Worm (Caenorhabditis elegans) whole organism, L2 larva: ENCODE results near the gene taf-10.

ENCODE experiments used
- C34F6.9 ChIP-seq: fragments of 150-350 bp; optimal IDR thresholded peaks from 2 replicates; lab custom pipeline; 2014; ENCODE audit warnings: missing biosample characterization, missing genetic modification characterization
- R02D3.7 ChIP-seq: fragments of 150-350 bp; optimal IDR thresholded peaks from 2 replicates; lab custom pipeline; 2014; ENCODE audit warnings: missing biosample characterization, missing genetic modification characterization
- ZK546.5 ChIP-seq: sonication (generic microtip); optimal IDR thresholded peaks from 2 replicates; lab custom pipeline; 2017; ENCODE audit warnings: missing biosample characterization, missing genetic modification characterization
- aly-2 ChIP-seq: fragments of 150-350 bp; optimal IDR thresholded peaks from 2 replicates; lab custom pipeline; 2014; ENCODE audit warnings: missing biosample characterization, missing genetic modification characterization
- blmp-1 ChIP-seq: sonication (generic microtip); optimal IDR thresholded peaks from 2 replicates; lab custom pipeline; 2017; ENCODE audit warnings: missing genetic modification characterization, mild to moderate bottlenecking, missing compliant biosample characterization, antibody characterized with exemption, moderate library complexity; ENCODE audit not compliant: insufficient read depth
- ceh-16 ChIP-seq: fragments of 150-350 bp; optimal IDR thresholded peaks from 2 replicates; lab custom pipeline; 2014; ENCODE audit warnings: missing biosample characterization, missing genetic modification characterization
- crh-2 ChIP-seq: sonication (generic microtip); optimal IDR thresholded peaks from 2 replicates; lab custom pipeline; 2017; ENCODE audit warnings: missing biosample characterization, missing genetic modification characterization
- egl-27 ChIP-seq: sonication (generic microtip); optimal IDR thresholded peaks from 3 replicates; lab custom pipeline; 2017; ENCODE audit warnings: missing biosample characterization, missing genetic modification reagents, missing genetic modification characterization
- elt-1 ChIP-seq: fragments of 150-350 bp; optimal IDR thresholded peaks from 2 replicates; lab custom pipeline; 2014; ENCODE audit warnings: missing biosample characterization, missing genetic modification characterization
- elt-3 ChIP-seq: sonication (generic microtip); optimal IDR thresholded peaks from 2 replicates; lab custom pipeline; 2017; ENCODE audit warnings: missing biosample characterization, missing genetic modification characterization
- fos-1 ChIP-seq: fragments of 150-350 bp; optimal IDR thresholded peaks from 2 replicates; lab custom pipeline; 2014; ENCODE audit warnings: missing biosample characterization, missing genetic modification characterization
- gmeb-1 ChIP-seq: fragments of 150-350 bp; optimal IDR thresholded peaks from 2 replicates; lab custom pipeline; 2014; ENCODE audit warnings: missing biosample characterization, missing genetic modification characterization
- lin-11 ChIP-seq: fragments of 150-350 bp; sonication (generic microtip); optimal IDR thresholded peaks from 2 replicates; lab custom pipeline; 2014; ENCODE audit warnings: missing biosample characterization, missing genetic modification characterization, inconsistent platforms, mixed read lengths
- lin-13 ChIP-seq: fragments of 150-350 bp; optimal IDR thresholded peaks from 2 replicates; lab custom pipeline; 2014; ENCODE audit warnings: missing biosample characterization, missing genetic modification reagents, missing genetic modification characterization
- lin-39 ChIP-seq: fragments of 150-350 bp; optimal IDR thresholded peaks from 2 replicates; lab custom pipeline; 2014; ENCODE audit warnings: missing biosample characterization, missing genetic modification reagents, missing genetic modification characterization
- lsy-2 ChIP-seq, 2 experiments: fragments of 150-350 bp in 1 of 2; sonication (generic microtip) in 1 of 2; optimal IDR thresholded peaks; 2 replicates each; lab custom pipeline; 2014 to 2017; ENCODE audit warnings: missing biosample characterization in 2 of 2, missing genetic modification characterization in 2 of 2
- mbf-1 ChIP-seq: sonication (generic microtip); optimal IDR thresholded peaks from 2 replicates; lab custom pipeline; 2017; ENCODE audit warnings: missing biosample characterization, missing genetic modification characterization
- mdl-1 ChIP-seq, 2 experiments: fragments of 150-350 bp in 1 of 2; sonication (generic microtip) in 1 of 2; optimal IDR thresholded peaks; 2 replicates each; lab custom pipeline; 2017; ENCODE audit warnings: missing biosample characterization in 2 of 2, missing genetic modification characterization in 2 of 2
- nhr-10 ChIP-seq: sonication (generic microtip); optimal IDR thresholded peaks from 2 replicates; lab custom pipeline; 2017; ENCODE audit warnings: missing biosample characterization, missing genetic modification characterization
- nhr-11 ChIP-seq: fragments of 150-350 bp; optimal IDR thresholded peaks from 2 replicates; lab custom pipeline; 2014; ENCODE audit warnings: missing biosample characterization, missing genetic modification characterization
- nhr-12 ChIP-seq: fragments of 150-350 bp; optimal IDR thresholded peaks from 2 replicates; lab custom pipeline; 2014; ENCODE audit warnings: missing biosample characterization, missing genetic modification characterization
- nhr-21 ChIP-seq: fragments of 150-350 bp; optimal IDR thresholded peaks from 2 replicates; lab custom pipeline; 2014; ENCODE audit warnings: missing biosample characterization, missing genetic modification characterization
- nhr-23 ChIP-seq: fragments of 150-350 bp; optimal IDR thresholded peaks from 2 replicates; lab custom pipeline; 2014; ENCODE audit warnings: missing biosample characterization, missing genetic modification reagents, missing genetic modification characterization
- nhr-25 ChIP-seq: fragments of 150-350 bp; sonication (generic microtip); optimal IDR thresholded peaks from 3 replicates; lab custom pipeline; 2014; ENCODE audit warnings: missing biosample characterization, missing genetic modification characterization
- nhr-6 ChIP-seq: fragments of 150-350 bp; optimal IDR thresholded peaks from 2 replicates; lab custom pipeline; 2014; ENCODE audit warnings: missing biosample characterization, missing genetic modification characterization
- peb-1 ChIP-seq: fragments of 150-350 bp; optimal IDR thresholded peaks from 2 replicates; lab custom pipeline; 2014; ENCODE audit warnings: missing biosample characterization, missing genetic modification characterization
- skn-1 ChIP-seq: sonication (generic microtip); optimal IDR thresholded peaks from 2 replicates; lab custom pipeline; 2017; ENCODE audit warnings: missing biosample characterization, missing genetic modification characterization
- sma-3 ChIP-seq: sonication (generic microtip); optimal IDR thresholded peaks from 2 replicates; lab custom pipeline; 2016; ENCODE audit warnings: missing genetic modification reagents, missing genetic modification characterization, missing compliant biosample characterization
- sma-9 ChIP-seq, 2 experiments: fragments of 150-350 bp in 1 of 2; sonication (generic microtip) in 1 of 2; optimal IDR thresholded peaks; 2 replicates each; lab custom pipeline; 2014 to 2016; ENCODE audit warnings: missing genetic modification characterization in 2 of 2, mild to moderate bottlenecking in 1 of 2, missing biosample characterization in 1 of 2, missing compliant biosample characterization in 1 of 2, missing genetic modification reagents in 1 of 2, moderate library complexity in 1 of 2
- snpc-4 ChIP-seq: fragments of 150-350 bp; optimal IDR thresholded peaks from 2 replicates; lab custom pipeline; 2014; ENCODE audit warnings: missing biosample characterization, missing genetic modification characterization
- zag-1 ChIP-seq: fragments of 150-350 bp; optimal IDR thresholded peaks from 2 replicates; lab custom pipeline; 2014; ENCODE audit warnings: missing biosample characterization, missing genetic modification characterization
- ztf-1 ChIP-seq: fragments of 200-800 bp; sonication (Bioruptor generic); conservative IDR thresholded peaks from 2 replicates; pipeline ENCODE4 v1.3.6; 2022; ENCODE audit warnings: missing genetic modification characterization, missing compliant biosample characterization
- ztf-11 ChIP-seq: sonication (generic microtip); optimal IDR thresholded peaks from 2 replicates; lab custom pipeline; 2017; ENCODE audit warnings: missing biosample characterization, missing genetic modification characterization

The taf-10 gene

DNA sequence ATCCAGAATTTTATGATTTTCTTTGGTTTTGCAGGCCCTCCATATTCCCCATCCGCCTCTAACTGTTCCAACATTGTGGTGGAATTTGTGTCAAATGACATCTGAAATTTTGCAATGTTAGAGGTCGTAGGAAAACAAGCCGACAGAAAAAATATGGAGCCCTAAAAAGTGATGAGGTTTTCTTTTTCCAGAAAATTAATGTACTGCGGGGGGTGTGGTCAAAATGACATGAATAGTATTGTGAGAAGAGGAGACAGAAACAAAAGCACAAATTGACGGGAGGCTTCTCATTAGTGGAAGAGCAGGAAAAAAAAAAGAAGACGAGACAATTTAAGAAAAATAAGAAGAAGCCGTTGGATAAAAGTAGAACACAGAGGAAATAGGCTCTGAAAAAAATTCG, 13.3 kb downstream of the taf-10 start, which contains the start of gene ZC266.1:
ZC266.1 (minus strand) TSS at position 101 of the 400 bp plus-strand sequence.
- TF ChIP-seq peb-1 = no peak
- no peak for TF ChIP-seq nhr-6 (tag; lab: Kevin White, UChicago)
- TF ChIP-seq ztf-11 = no peak
- TF ChIP-seq lin-13 = no peak
- TF ChIP-seq ceh-16 (tag; lab: Kevin White, UChicago) = no peak
- TF ChIP-seq blmp-1 (tag; lab: Kevin White, UChicago) = no peak

DNA sequence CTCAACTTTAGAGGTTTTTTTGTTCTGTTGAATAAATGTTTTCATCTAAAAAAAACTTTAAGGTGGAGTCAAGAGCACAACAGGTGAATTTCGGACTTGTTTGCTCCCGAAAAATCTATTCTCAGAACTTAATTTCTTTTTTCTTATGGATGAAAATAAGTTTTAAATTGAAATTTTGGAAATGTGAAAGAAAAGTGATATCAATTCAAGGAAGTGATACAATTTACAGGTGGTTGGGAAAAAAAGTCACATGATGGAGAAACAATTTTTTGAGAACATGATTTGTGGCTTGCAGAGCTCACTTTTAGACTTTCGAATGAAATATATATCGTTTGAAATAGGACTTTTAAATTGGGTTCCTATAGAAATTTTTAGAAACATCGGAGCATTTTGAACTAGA, 20.7 kb downstream of the taf-10 start:
- TF ChIP-seq lin-39 = no peak
- TF ChIP-seq elt-3 (tag; lab: Kevin White, UChicago) = no peak
- TF ChIP-seq R02D3.7 (tag; lab: Kevin White, UChicago) = no peak
- no peak for TF ChIP-seq nhr-25 (tag; lab: Kevin White, UChicago)

DNA sequence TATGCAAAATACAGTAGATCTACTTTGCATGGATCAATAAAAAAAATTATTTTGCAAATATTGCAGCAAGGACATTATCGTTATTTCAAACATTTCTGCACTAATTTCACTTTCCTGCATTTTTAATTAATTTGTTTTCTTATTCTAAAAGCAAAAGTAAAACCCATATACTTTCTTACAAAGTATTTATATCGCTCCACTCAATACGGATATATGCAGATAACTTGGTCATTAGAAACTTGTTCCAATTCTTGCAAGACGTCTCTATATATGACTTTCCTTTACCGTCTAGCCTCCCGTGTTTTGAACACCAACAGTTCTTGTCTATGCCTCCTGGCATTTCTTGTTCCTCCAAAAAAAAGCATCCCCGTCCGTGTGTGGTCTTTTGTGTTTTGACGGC, 23.6 kb downstream of the taf-10 start, which contains the start of gene oac-24:
oac-24 (plus strand) TSS at position 301 of the 400 bp plus-strand sequence.
- TF ChIP-seq snpc-4 (no peak), crh-2 (tag; lab: Kevin White, UChicago) (no peak), nhr-11 (tag; lab: Kevin White, UChicago) (no peak), ceh-16 (tag; lab: Kevin White, UChicago) (no peak), lin-11 (no peak), nhr-23 (tag; lab: Kevin White, UChicago) (no peak)

DNA sequence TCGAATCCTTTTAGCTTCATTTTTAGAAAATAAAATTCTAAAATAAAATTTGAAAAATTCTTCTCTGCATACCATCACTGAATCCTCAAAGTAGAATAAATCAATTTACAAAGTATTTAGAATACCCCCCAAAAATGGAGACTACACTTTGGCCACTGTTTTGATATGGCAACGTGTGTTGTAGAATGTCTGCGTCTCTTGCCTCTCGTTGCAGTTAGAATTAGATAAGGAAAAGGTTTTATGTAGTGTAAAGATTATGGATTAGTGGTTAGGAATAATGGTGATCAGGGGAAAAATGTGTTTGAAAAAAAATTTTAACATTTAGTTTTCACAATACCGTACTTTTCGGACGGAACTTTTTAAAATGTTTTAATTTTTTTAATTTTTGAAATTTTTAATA, 33.1 kb downstream of the taf-10 start, which contains the start of gene prx-6:
prx-6 (minus strand) TSS at position 129 of the 400 bp plus-strand sequence.
- TF ChIP-seq nhr-6 (tag; lab: Kevin White, UChicago) = no peak
- TF ChIP-seq nhr-10 = no peak
- peak; percentile 66 for TF ChIP-seq crh-2 (tag; lab: Kevin White, UChicago)
- TF ChIP-seq fos-1 (tag; lab: Kevin White, UChicago) = peak; percentile 41
- TF ChIP-seq gmeb-1 (tag; lab: Kevin White, UChicago) = peak; percentile 6

DNA sequence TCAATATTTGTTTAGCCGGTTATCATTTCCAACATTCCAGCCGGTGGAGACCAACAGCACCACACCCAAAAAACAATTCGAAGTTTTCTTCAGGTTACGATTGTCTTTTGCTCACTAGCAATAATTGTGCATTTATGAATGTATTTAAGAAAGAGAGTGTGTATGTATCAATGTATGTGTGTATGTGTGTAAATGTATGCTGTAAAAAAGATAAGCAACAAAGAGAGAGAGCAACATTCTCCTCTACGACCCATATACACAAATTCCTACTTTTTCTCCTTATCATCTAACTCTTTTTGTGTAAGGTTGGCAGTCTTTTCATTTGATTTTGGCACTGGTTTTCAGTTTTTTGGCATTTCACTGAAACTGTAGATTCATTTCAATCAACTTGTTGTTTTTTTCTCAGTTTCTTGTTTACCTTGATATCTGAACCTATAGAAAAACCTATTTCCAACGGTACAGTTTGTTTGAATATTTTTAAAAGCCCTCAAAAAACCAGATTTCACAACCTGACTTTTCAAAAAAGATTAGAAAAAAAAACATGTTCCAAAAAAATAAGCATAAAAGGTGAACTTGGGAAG, 34.1 kb downstream of the taf-10 start:
- TF ChIP-seq crh-2 (tag; lab: Kevin White, UChicago) (peak; percentile 50), lin-39 (no peak), ztf-11 (no peak), sma-9 (GFP tag; optimal IDR thresholded peaks at IDR 0.05; lab: Kevin White, UChicago) (peak; percentile 5), sma-9 (tag; optimal IDR thresholded peaks at IDR 0.05; lab: Kevin White, UChicago) (no peak), fos-1 (tag; lab: Kevin White, UChicago) (peak; percentile 91), lin-11 (no peak), nhr-21 (tag; lab: Kevin White, UChicago) (no peak), C34F6.9 (tag; lab: Kevin White, UChicago) (no peak), skn-1 (no peak), ZK546.5 (tag; lab: Kevin White, UChicago) (no peak), gmeb-1 (tag; lab: Kevin White, UChicago) (peak; percentile 12), blmp-1 (tag; lab: Kevin White, UChicago) (no peak), zag-1 (tag; lab: Kevin White, UChicago) (no peak), egl-27 (no peak), nhr-10 (no peak)

DNA sequence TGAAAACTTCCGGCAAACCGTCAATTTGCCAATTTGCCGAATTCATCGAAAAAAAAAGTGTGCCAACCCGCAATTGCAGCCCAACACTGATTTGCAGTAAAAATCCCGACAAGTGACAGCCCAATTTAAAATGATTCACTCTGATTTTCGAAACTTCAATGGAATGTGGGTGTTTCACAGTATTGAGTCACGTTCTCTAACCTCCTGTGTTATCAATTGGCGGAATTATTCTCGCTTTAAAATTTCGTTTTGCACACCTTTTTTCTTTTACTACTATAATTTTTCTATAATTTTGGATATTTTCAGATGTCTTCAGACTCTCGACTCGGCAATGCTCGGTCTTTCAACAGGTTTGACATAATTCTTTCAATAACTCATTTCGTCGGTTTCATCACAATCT, 35.4 kb downstream of the taf-10 start, which contains the start of gene F39G3.5:
F39G3.5 (plus strand) TSS at position 301 of the 400 bp plus-strand sequence.
- no peak for TF ChIP-seq lsy-2 (tag; optimal IDR thresholded peaks at IDR 0.05; lab: Kevin White, UChicago)
- no peak for TF ChIP-seq mdl-1 (tag; optimal IDR thresholded peaks at IDR 0.05; lab: Kevin White, UChicago)
- no peak for TF ChIP-seq ztf-1 (GFP tag; lab: Robert Waterston, UW)
- no peak for TF ChIP-seq lin-39
- TF ChIP-seq elt-1 (tag; lab: Kevin White, UChicago) = no peak
- no peak for TF ChIP-seq elt-3 (tag; lab: Kevin White, UChicago)
- TF ChIP-seq aly-2 = no peak
- TF ChIP-seq sma-3 (GFP tag; lab: Kevin White, UChicago) = no peak
- TF ChIP-seq sma-9 (GFP tag; optimal IDR thresholded peaks at IDR 0.05; lab: Kevin White, UChicago) = no peak
- TF ChIP-seq sma-9 (tag; optimal IDR thresholded peaks at IDR 0.05; lab: Kevin White, UChicago) = no peak
- no peak for TF ChIP-seq lin-13
- no peak for TF ChIP-seq mbf-1 (tag; lab: Kevin White, UChicago)
- no peak for TF ChIP-seq nhr-12 (tag; lab: Kevin White, UChicago)
- no peak for TF ChIP-seq egl-27
